Fruit fly (Drosophila melanogaster) whole organism, embryonic: Measurements from ENCODE around the gene CG32706.

Experiments
- ATbp ChIP-seq: fragments of 200-800 bp; sonication (Bioruptor generic); optimal IDR thresholded peaks from 2 replicates; lab custom pipeline; 2017; ENCODE audit warnings: missing biosample characterization, mild to moderate bottlenecking, missing genetic modification characterization, missing genetic modification reagents
- B-H2 ChIP-seq: fragments of 200-800 bp; sonication (Bioruptor generic); optimal IDR thresholded peaks from 2 replicates; lab custom pipeline; 2018; ENCODE audit warnings: missing biosample characterization, mild to moderate bottlenecking, missing genetic modification characterization
- C15 ChIP-seq: fragments of 200-800 bp; sonication (Bioruptor generic); IDR thresholded peaks from 3 replicates; pipeline ENCODE4 v1.3.6; 2022; ENCODE audit warnings: missing biosample characterization, missing genetic modification characterization
- CG1024 ChIP-seq: fragments of 200-800 bp; sonication (Bioruptor generic); IDR thresholded peaks from 2 replicates; pipeline ENCODE4 v1.3.6; 2022; ENCODE audit warnings: missing biosample characterization, missing genetic modification characterization
- CG11085 ChIP-seq: fragments of 200-800 bp; sonication (Bioruptor generic); IDR thresholded peaks from 2 replicates; pipeline ENCODE4 v1.3.6; 2022; ENCODE audit warnings: missing biosample characterization, missing genetic modification characterization
- CG11456 ChIP-seq: fragments of 200-800 bp; sonication (Bioruptor generic); IDR thresholded peaks from 3 replicates; pipeline ENCODE4 v1.3.6; 2022; ENCODE audit warnings: missing biosample characterization, missing genetic modification characterization
- CG11504 ChIP-seq: fragments of 200-800 bp; sonication (Bioruptor generic); optimal IDR thresholded peaks from 3 replicates; lab custom pipeline; 2019; ENCODE audit warnings: missing biosample characterization, mild to moderate bottlenecking, missing genetic modification characterization, moderate library complexity
- CG12744 ChIP-seq: fragments of 200-800 bp; sonication (Bioruptor generic); optimal IDR thresholded peaks from 2 replicates; lab custom pipeline; 2016; ENCODE audit warnings: missing biosample characterization, missing genetic modification characterization
- CG15696 ChIP-seq: fragments of 200-800 bp; sonication (Bioruptor generic); optimal IDR thresholded peaks from 2 replicates; lab custom pipeline; 2019; ENCODE audit warnings: missing biosample characterization, mild to moderate bottlenecking, missing genetic modification characterization, moderate library complexity
- CG16815 ChIP-seq: fragments of 200-800 bp; sonication (Bioruptor generic); optimal IDR thresholded peaks from 3 replicates; lab custom pipeline; 2017; ENCODE audit warnings: missing biosample characterization, mild to moderate bottlenecking, missing genetic modification characterization
- CG17359 ChIP-seq: fragments of 200-800 bp; sonication (Bioruptor generic); optimal IDR thresholded peaks from 3 replicates; lab custom pipeline; 2018; ENCODE audit warnings: missing biosample characterization, mild to moderate bottlenecking, missing genetic modification characterization, moderate library complexity
- CG18262 ChIP-seq: fragments of 200-800 bp; optimal IDR thresholded peaks from 3 replicates; lab custom pipeline; 2019; ENCODE audit warnings: missing biosample characterization, mild to moderate bottlenecking, missing genetic modification characterization, moderate library complexity
- CG18476 ChIP-seq: fragments of 200-800 bp; sonication (Bioruptor generic); optimal IDR thresholded peaks from 2 replicates; lab custom pipeline; 2016; ENCODE audit warnings: missing biosample characterization, mild to moderate bottlenecking, missing genetic modification characterization
- CG18619 ChIP-seq: fragments of 200-800 bp; sonication (Bioruptor generic); optimal IDR thresholded peaks from 3 replicates; lab custom pipeline; 2017; ENCODE audit warnings: missing biosample characterization, mild to moderate bottlenecking, missing genetic modification characterization
- CG2199 ChIP-seq: fragments of 200-800 bp; sonication (Bioruptor generic); IDR thresholded peaks from 3 replicates; pipeline ENCODE4 v1.3.6; 2022; ENCODE audit warnings: missing biosample characterization, missing genetic modification characterization
- CG2889 ChIP-seq: fragments of 200-800 bp; sonication (Bioruptor generic); IDR thresholded peaks from 3 replicates; pipeline ENCODE4 v1.3.6; 2022; ENCODE audit warnings: missing biosample characterization, missing genetic modification characterization
- CG30020 ChIP-seq: fragments of 200-800 bp; optimal IDR thresholded peaks from 2 replicates; lab custom pipeline; 2019; ENCODE audit warnings: missing biosample characterization, mild to moderate bottlenecking, missing genetic modification characterization, moderate library complexity
- CG32532 ChIP-seq: fragments of 200-800 bp; sonication (Bioruptor generic); IDR thresholded peaks from 2 replicates; pipeline ENCODE4 v1.3.6; 2022; ENCODE audit warnings: missing biosample characterization, missing genetic modification characterization
- CG34224 ChIP-seq: fragments of 200-800 bp; sonication (Bioruptor generic); IDR thresholded peaks from 3 replicates; pipeline ENCODE4 v1.3.6; 2022; ENCODE audit warnings: missing biosample characterization, missing genetic modification characterization; ENCODE audit not compliant: partially characterized antibody
- CG4854 ChIP-seq: fragments of 200-800 bp; sonication (Bioruptor generic); optimal IDR thresholded peaks from 2 replicates; lab custom pipeline; 2016; ENCODE audit warnings: missing biosample characterization, missing genetic modification characterization, inconsistent platforms
- CG5245 ChIP-seq: fragments of 200-800 bp; sonication (Bioruptor generic); optimal IDR thresholded peaks from 3 replicates; lab custom pipeline; 2016; ENCODE audit warnings: missing biosample characterization, missing genetic modification characterization
- CG7928 ChIP-seq: fragments of 200-800 bp; sonication (Bioruptor generic); optimal IDR thresholded peaks from 2 replicates; lab custom pipeline; 2017; ENCODE audit warnings: missing biosample characterization, mild to moderate bottlenecking, missing genetic modification characterization
- CG8089 ChIP-seq: fragments of 200-800 bp; sonication (Bioruptor generic); optimal IDR thresholded peaks from 3 replicates; lab custom pipeline; 2016; ENCODE audit warnings: missing biosample characterization, missing genetic modification characterization
- CG8359 ChIP-seq: fragments of 200-800 bp; sonication (Bioruptor generic); optimal IDR thresholded peaks from 2 replicates; lab custom pipeline; 2017; ENCODE audit warnings: missing biosample characterization, mild to moderate bottlenecking, missing genetic modification characterization, borderline replicate concordance
- CG9876 ChIP-seq: fragments of 200-800 bp; sonication (Bioruptor generic); optimal IDR thresholded peaks from 2 replicates; lab custom pipeline; 2016; ENCODE audit warnings: missing biosample characterization, missing genetic modification characterization
- Chrac-16 ChIP-seq: fragments of 200-800 bp; sonication (Bioruptor generic); optimal IDR thresholded peaks from 3 replicates; lab custom pipeline; 2016; ENCODE audit warnings: missing biosample characterization, missing genetic modification characterization
- Doc3 ChIP-seq: fragments of 200-800 bp; sonication (Bioruptor generic); IDR thresholded peaks from 3 replicates; pipeline ENCODE4 v1.3.6; 2022; ENCODE audit warnings: missing biosample characterization, missing genetic modification characterization; ENCODE audit not compliant: partially characterized antibody
- Fer3 ChIP-seq: fragments of 200-800 bp; sonication (Bioruptor generic); optimal IDR thresholded peaks from 2 replicates; lab custom pipeline; 2018; ENCODE audit warnings: missing biosample characterization, mild to moderate bottlenecking, missing genetic modification characterization, moderate library complexity
- Gsc ChIP-seq: fragments of 200-800 bp; sonication (Bioruptor generic); IDR thresholded peaks from 2 replicates; pipeline ENCODE4 v1.3.6; 2022; ENCODE audit warnings: missing biosample characterization, missing genetic modification characterization
- NFAT ChIP-seq: fragments of 200-800 bp; sonication (Bioruptor generic); IDR thresholded peaks from 2 replicates; pipeline ENCODE4 v1.3.6; 2022; ENCODE audit warnings: missing biosample characterization, missing genetic modification characterization
- Nf-YB ChIP-seq: fragments of 200-800 bp; sonication (Bioruptor generic); optimal IDR thresholded peaks from 3 replicates; lab custom pipeline; 2019; ENCODE audit warnings: missing biosample characterization, mild to moderate bottlenecking, missing genetic modification characterization, moderate library complexity
- Nf-YC ChIP-seq: fragments of 200-800 bp; optimal IDR thresholded peaks from 3 replicates; lab custom pipeline; 2019; ENCODE audit warnings: missing biosample characterization, mild to moderate bottlenecking, missing genetic modification characterization, moderate library complexity
- Oaz ChIP-seq: fragments of 200-800 bp; sonication (Bioruptor generic); IDR thresholded peaks from 2 replicates; pipeline ENCODE4 v1.3.6; 2022; ENCODE audit warnings: missing biosample characterization, missing genetic modification characterization
- Stat92E ChIP-seq, 3 experiments: fragments of >200 bp in 2 of 3; fragments of 200-800 bp in 1 of 3; sonication (Bioruptor generic) in 1 of 3; optimal IDR thresholded peaks; 2 replicates each; lab custom pipeline; 2017 to 2019; ENCODE audit warnings: missing biosample characterization in 3 of 3, missing genetic modification characterization in 3 of 3, mild to moderate bottlenecking in 1 of 3, moderate library complexity in 1 of 3
- bowl ChIP-seq: fragments of 200-800 bp; sonication (Bioruptor generic); IDR thresholded peaks from 2 replicates; pipeline ENCODE4 v1.3.6; 2022; ENCODE audit warnings: missing biosample characterization, missing genetic modification characterization
- crp ChIP-seq, 2 experiments: fragments of 200-800 bp; sonication (Bioruptor generic); optimal IDR thresholded peaks; 2 replicates in 1 of 2; 3 replicates in 1 of 2; lab custom pipeline; 2017; ENCODE audit warnings: missing biosample characterization in 2 of 2, missing genetic modification characterization in 2 of 2, mild to moderate bottlenecking in 1 of 2, moderate library complexity in 1 of 2
- dmrt11E ChIP-seq: fragments of 200-800 bp; sonication (Bioruptor generic); optimal IDR thresholded peaks from 3 replicates; lab custom pipeline; 2018; ENCODE audit warnings: missing biosample characterization, mild to moderate bottlenecking, missing genetic modification characterization, moderate library complexity
- esg ChIP-seq: fragments of 200-800 bp; sonication (Bioruptor generic); conservative IDR thresholded peaks from 2 replicates; pipeline ENCODE4 v1.3.6; 2022; ENCODE audit warnings: missing biosample characterization, missing genetic modification characterization
- eve ChIP-seq, 2 experiments: fragments of >200 bp; optimal IDR thresholded peaks; 2 replicates each; lab custom pipeline; 2017; ENCODE audit warnings: missing biosample characterization in 2 of 2, missing genetic modification characterization in 2 of 2
- eyg ChIP-seq: fragments of 200-800 bp; sonication (Bioruptor generic); optimal IDR thresholded peaks from 3 replicates; lab custom pipeline; 2016; ENCODE audit warnings: missing biosample characterization, missing genetic modification characterization
- ind ChIP-seq: fragments of 200-800 bp; sonication (Bioruptor generic); optimal IDR thresholded peaks from 3 replicates; lab custom pipeline; 2016; ENCODE audit warnings: missing biosample characterization, missing genetic modification characterization
- inv ChIP-seq: fragments of 200-800 bp; sonication (Bioruptor generic); IDR thresholded peaks from 2 replicates; pipeline ENCODE4 v1.3.6; 2022; ENCODE audit warnings: missing biosample characterization, missing genetic modification characterization; ENCODE audit not compliant: partially characterized antibody
- mirr ChIP-seq: fragments of 200-800 bp; sonication (Bioruptor generic); optimal IDR thresholded peaks from 3 replicates; lab custom pipeline; 2018; ENCODE audit warnings: missing biosample characterization, mild to moderate bottlenecking, missing genetic modification characterization
- nerfin-1 ChIP-seq: fragments of 200-800 bp; sonication (Bioruptor generic); optimal IDR thresholded peaks from 3 replicates; lab custom pipeline; 2019; ENCODE audit warnings: missing biosample characterization, mild to moderate bottlenecking, missing genetic modification characterization, moderate library complexity
- odd ChIP-seq: fragments of 200-800 bp; sonication (Bioruptor generic); optimal IDR thresholded peaks from 2 replicates; lab custom pipeline; 2017; ENCODE audit warnings: missing biosample characterization, mild to moderate bottlenecking, missing genetic modification characterization
- row ChIP-seq: fragments of 200-800 bp; sonication (Bioruptor generic); IDR thresholded peaks from 3 replicates; pipeline ENCODE4 v1.3.6; 2022; ENCODE audit warnings: missing biosample characterization, missing genetic modification characterization
- seq ChIP-seq: fragments of 200-800 bp; sonication (Bioruptor generic); IDR thresholded peaks from 2 replicates; pipeline ENCODE4 v1.3.6; 2022; ENCODE audit warnings: missing biosample characterization, missing genetic modification characterization
- sima ChIP-seq: fragments of 200-800 bp; sonication (Bioruptor generic); optimal IDR thresholded peaks from 2 replicates; lab custom pipeline; 2016; ENCODE audit warnings: missing biosample characterization, missing genetic modification characterization
- stc ChIP-seq: fragments of 200-800 bp; sonication (Bioruptor generic); IDR thresholded peaks from 2 replicates; pipeline ENCODE4 v1.3.6; 2022; ENCODE audit warnings: missing biosample characterization, missing genetic modification characterization
- wor ChIP-seq: fragments of 200-800 bp; sonication (Bioruptor generic); IDR thresholded peaks from 2 replicates; pipeline ENCODE4 v1.3.6; 2022; ENCODE audit warnings: missing biosample characterization, missing genetic modification characterization

The CG32706 gene

dm6 chrX:9047725-9048384, 39.1 kb upstream of the CG32706 start (continued):
- no peak for TF ChIP-seq CG4854 (GFP tag; lab: Kevin White, UChicago)
- TF ChIP-seq CG16815 (GFP tag; lab: Kevin White, UChicago), result peak; percentile 63
- TF ChIP-seq CG12744, result no peak
- TF ChIP-seq dmrt11E, result peak; percentile 88
- TF ChIP-seq CG11456, result no peak
- no peak for TF ChIP-seq CG1024 (GFP tag; lab: Robert Waterston, UW)
- TF ChIP-seq row (GFP tag; lab: Robert Waterston, UW), result peak; percentile 78
- peak; percentile 57 for TF ChIP-seq odd (GFP tag; lab: Kevin White, UChicago)
- TF ChIP-seq Nf-YB (GFP tag; lab: Kevin White, UChicago), result peak; percentile 61
- TF ChIP-seq mirr (GFP tag; lab: Kevin White, UChicago), result no peak
- peak; percentile 32 for TF ChIP-seq Fer3 (tag; lab: Kevin White, UChicago)
- peak; percentile 49 for TF ChIP-seq CG5245 (GFP tag; lab: Kevin White, UChicago)
- TF ChIP-seq CG2199 (GFP tag; lab: Robert Waterston, UW), result no peak
- TF ChIP-seq Chrac-16 (GFP tag; lab: Kevin White, UChicago), result peak; percentile 44
- TF ChIP-seq seq (GFP tag; lab: Robert Waterston, UW), result no peak
- TF ChIP-seq nerfin-1 (tag; lab: Kevin White, UChicago), result peak; percentile 72
- peak; percentile 31 for TF ChIP-seq CG18619
- TF ChIP-seq CG18262, result peak; percentile 92
- TF ChIP-seq CG18476, result peak; percentile 39
- no peak for TF ChIP-seq CG8359 (GFP tag; lab: Kevin White, UChicago)
- no peak for TF ChIP-seq inv (GFP tag; lab: Robert Waterston, UW)
- TF ChIP-seq Doc3 (GFP tag; lab: Robert Waterston, UW), result no peak
- no peak for TF ChIP-seq bowl (GFP tag; lab: Robert Waterston, UW)
- TF ChIP-seq stc, result peak; percentile 68
- TF ChIP-seq NFAT (GFP tag; lab: Robert Waterston, UW), result no peak
- TF ChIP-seq Nf-YC (tag; lab: Kevin White, UChicago), result peak; percentile 55
- no peak for TF ChIP-seq eve (GFP tag; optimal IDR thresholded peaks at IDR 0.05; lab: Kevin White, UChicago)
- no peak for TF ChIP-seq Oaz
- TF ChIP-seq CG32532 (GFP tag; lab: Robert Waterston, UW), result peak; percentile 14; the same call in 1 of the 2 replicates
- no peak for TF ChIP-seq sima
- TF ChIP-seq CG17359 (tag; lab: Kevin White, UChicago), result peak; percentile 74
- TF ChIP-seq crp (GFP tag; optimal IDR thresholded peaks at IDR 0.05; lab: Kevin White, UChicago), result peak in 1 of 2 experiments; percentile 4
- no peak for TF ChIP-seq CG8089 (GFP tag; lab: Kevin White, UChicago)
- peak in 1 of 3 experiments; percentile 78 for TF ChIP-seq Stat92E (GFP tag; optimal IDR thresholded peaks at IDR 0.05; lab: Kevin White, UChicago)
- TF ChIP-seq wor (GFP tag; lab: Robert Waterston, UW), result peak; percentile 55
- TF ChIP-seq CG9876 (GFP tag; lab: Kevin White, UChicago), result no peak
- TF ChIP-seq B-H2 (GFP tag; lab: Kevin White, UChicago), result no peak
- no peak for TF ChIP-seq C15 (GFP tag; lab: Robert Waterston, UW)
- TF ChIP-seq CG11504 (tag; lab: Kevin White, UChicago), result peak; percentile 84
- peak; percentile 62 for TF ChIP-seq esg (GFP tag; lab: Robert Waterston, UW)
- no peak for TF ChIP-seq Gsc (GFP tag; lab: Robert Waterston, UW)
- no peak for TF ChIP-seq CG7928 (GFP tag; lab: Kevin White, UChicago)
- TF ChIP-seq CG2889 (GFP tag; lab: Robert Waterston, UW), result no peak
- no peak for TF ChIP-seq eyg (GFP tag; lab: Kevin White, UChicago)
- TF ChIP-seq ATbp, result peak; percentile 67
- TF ChIP-seq CG11085, result no peak
- TF ChIP-seq CG30020, result peak; percentile 35
- TF ChIP-seq CG34224 (GFP tag; lab: Robert Waterston, UW), result no peak
- TF ChIP-seq CG15696 (tag; lab: Kevin White, UChicago), result peak; percentile 81
- TF ChIP-seq ind (GFP tag; lab: Kevin White, UChicago), result peak; percentile 34
